Worm (Caenorhabditis elegans): ENCODE results near the gene acds-10.

acds-10 gene

ce11 chrV:5747519-5747918 is at the start of gene acds-10:
acds-10 (plus strand) TSS chrV:5747819.
- no peak for TF ChIP-seq zip-2 (tag; optimal IDR thresholded peaks at IDR 0.05)
- TF ChIP-seq madf-9 (GFP tag; conservative IDR thresholded peaks at IDR 0.05), result no peak
- TF ChIP-seq snpc-1.2 (GFP tag; IDR thresholded peaks at IDR 0.05), result no peak
- peak; percentile 6 for TF ChIP-seq pqm-1 (tag; optimal IDR thresholded peaks at IDR 0.05)
- no peak for TF ChIP-seq vab-7 (GFP tag; IDR thresholded peaks at IDR 0.05)
- no peak for TF ChIP-seq hlh-11 (tag; optimal IDR thresholded peaks at IDR 0.05)
- TF ChIP-seq nhr-28 (tag; optimal IDR thresholded peaks at IDR 0.05), result peak; percentile 44
- TF ChIP-seq ceh-32 (tag; optimal IDR thresholded peaks at IDR 0.05; ENCODE audit: poor library complexity), result no peak
- TF ChIP-seq nhr-76 (tag; optimal IDR thresholded peaks at IDR 0.05), result no peak
- no peak for TF ChIP-seq nhr-42 (GFP tag; IDR thresholded peaks at IDR 0.05)
- TF ChIP-seq R02D3.7 (tag; optimal IDR thresholded peaks at IDR 0.05), result no peak
- no peak for TF ChIP-seq php-3 (GFP tag; IDR thresholded peaks at IDR 0.05)

- TF ChIP-seq php-3 (GFP tag; IDR thresholded peaks at IDR 0.05) (no peak), saeg-2 (GFP tag; IDR thresholded peaks at IDR 0.05) (no peak), ceh-28 (tag; optimal IDR thresholded peaks at IDR 0.05) (no peak), zip-2 (tag; optimal IDR thresholded peaks at IDR 0.05) (no peak), egl-27 (tag; optimal IDR thresholded peaks at IDR 0.05) (no peak), nhr-41 (GFP tag; IDR thresholded peaks at IDR 0.05) (no peak), mdt-29 (GFP tag; IDR thresholded peaks at IDR 0.05) (no peak), spr-1 (tag; optimal IDR thresholded peaks at IDR 0.05) (no peak), nhr-28 (tag; optimal IDR thresholded peaks at IDR 0.05) (peak; percentile 23), vab-7 (GFP tag; IDR thresholded peaks at IDR 0.05) (no peak), mdl-1 (tag; optimal IDR thresholded peaks at IDR 0.05) (peak in 1 of 2 experiments; percentile 22), F10B5.3 (tag; optimal IDR thresholded peaks at IDR 0.05) (no peak), hif-1 (tag; optimal IDR thresholded peaks at IDR 0.05) (no peak), tag-97 (GFP tag; IDR thresholded peaks at IDR 0.05) (no peak), nhr-76 (tag; optimal IDR thresholded peaks at IDR 0.05) (no peak), spr-3 (GFP tag; optimal IDR thresholded peaks at IDR 0.05) (no peak), nhr-111 (GFP tag; optimal IDR thresholded peaks at IDR 0.05) (no peak), hlh-11 (tag; optimal IDR thresholded peaks at IDR 0.05) (peak; percentile 12), ama-1 (optimal IDR thresholded peaks at IDR 0.05) (peak; percentile 52), zip-11 (GFP tag; IDR thresholded peaks at IDR 0.05) (no peak), dmd-8 (GFP tag; IDR thresholded peaks at IDR 0.05) (no peak), lsy-2 (tag; optimal IDR thresholded peaks at IDR 0.05) (no peak), nhr-77 (tag; optimal IDR thresholded peaks at IDR 0.05) (no peak), mxl-3 (GFP tag; optimal IDR thresholded peaks at IDR 0.05) (peak; percentile 34), fos-1 (tag; optimal IDR thresholded peaks at IDR 0.05) (no peak), T20F7.1 (GFP tag; optimal IDR thresholded peaks at IDR 0.05) (no peak), daf-19 (GFP tag; conservative IDR thresholded peaks at IDR 0.05) (no peak), F49E8.2 (tag; optimal IDR thresholded peaks at IDR 0.05; ENCODE audit: borderline replicate concordance) (no peak), nhr-6 (tag; optimal IDR thresholded peaks at IDR 0.05) (no peak), egl-43 (GFP tag; IDR thresholded peaks at IDR 0.05) (no peak), cey-2 (tag; optimal IDR thresholded peaks at IDR 0.05; ENCODE audit: borderline replicate concordance, insufficient read depth) (no peak), nhr-25 (tag; optimal IDR thresholded peaks at IDR 0.05; ENCODE audit: borderline replicate concordance, insufficient read depth) (no peak)
Measured at ce11 chrV:5699835-5700441, 47.7 kb upstream of the acds-10 start, which contains the start of gene clec-1. clec-1 (plus strand) TSS chrV:5700154.

ce11 chrV:5701106-5701505 is 46.5 kb upstream of the acds-10 start:
- TF ChIP-seq duxl-1 (tag; optimal IDR thresholded peaks at IDR 0.05; ENCODE audit: poor library complexity) (no peak), vab-7 (GFP tag; IDR thresholded peaks at IDR 0.05) (no peak), ZK337.2 (GFP tag; IDR thresholded peaks at IDR 0.05) (no peak), hlh-11 (tag; optimal IDR thresholded peaks at IDR 0.05) (peak; percentile 68), pha-4 (GFP tag; IDR thresholded peaks at IDR 0.05) (no peak), pha-4 (tag; optimal IDR thresholded peaks at IDR 0.05) (no peak), ceh-62 (tag; optimal IDR thresholded peaks at IDR 0.05) (no peak), ztf-7 (tag; optimal IDR thresholded peaks at IDR 0.05) (no peak), lir-3 (tag; optimal IDR thresholded peaks at IDR 0.05) (no peak), nhr-25 (tag; optimal IDR thresholded peaks at IDR 0.05; ENCODE audit: borderline replicate concordance, insufficient read depth) (peak; percentile 38), Y75B8A.6 (GFP tag; IDR thresholded peaks at IDR 0.05) (no peak), mxl-3 (GFP tag; optimal IDR thresholded peaks at IDR 0.05) (peak; percentile 39), ama-1 (optimal IDR thresholded peaks at IDR 0.05) (peak; percentile 73), nhr-28 (tag; optimal IDR thresholded peaks at IDR 0.05) (peak; percentile 52), aha-1 (tag) (peak; percentile 89), lin-39 (tag; optimal IDR thresholded peaks at IDR 0.05) (no peak)
